Worm (Caenorhabditis elegans): ENCODE data around the gene C53A5.13.

- TF ChIP-seq ztf-11 (tag; optimal IDR thresholded peaks at IDR 0.05) (no peak), nhr-11 (tag; optimal IDR thresholded peaks at IDR 0.05) (no peak), nhr-237 (tag; optimal IDR thresholded peaks at IDR 0.05) (no peak), nhr-12 (tag; optimal IDR thresholded peaks at IDR 0.05) (no peak), sem-4 (tag; optimal IDR thresholded peaks at IDR 0.05) (no peak), nhr-25 (tag; optimal IDR thresholded peaks at IDR 0.05) (no peak), lin-39 (tag; optimal IDR thresholded peaks at IDR 0.05) (no peak), ama-1 (optimal IDR thresholded peaks at IDR 0.05) (no peak), elt-3 (tag; optimal IDR thresholded peaks at IDR 0.05) (no peak), dmd-4 (tag; optimal IDR thresholded peaks at IDR 0.05) (no peak)
These were observed at the start of gene C53A5.13 for ce11 chrV:14546569-14546968.

Data from whole organism, L2 larva.